Fruit fly (Drosophila melanogaster) Kc167 (cell line): ENCODE results near the gene Droj2.

Experiments used
- h ChIP-seq: fragments of >200 bp; optimal IDR thresholded peaks from 3 replicates; lab custom pipeline; 2018; ENCODE audit warnings: missing external identifiers
- psq ChIP-seq: fragments of >200 bp; optimal IDR thresholded peaks from 2 replicates; lab custom pipeline; 2017; ENCODE audit warnings: missing external identifiers
- ttk ChIP-seq: sonication (Bioruptor generic); optimal IDR thresholded peaks from 2 replicates; lab custom pipeline; 2017; ENCODE audit warnings: missing external identifiers

- TF ChIP-seq psq (lab: Kevin White, UChicago): no peak
- no peak for TF ChIP-seq h (lab: Kevin White, UChicago)
- TF ChIP-seq ttk: no peak
Measured at dm6 chr3R:13382656-13383142, 793 bp downstream of the Droj2 start.
